Worm (Caenorhabditis elegans): ENCODE results near the gene Y116A8C.10.

Gene Y116A8C.10

DNA sequence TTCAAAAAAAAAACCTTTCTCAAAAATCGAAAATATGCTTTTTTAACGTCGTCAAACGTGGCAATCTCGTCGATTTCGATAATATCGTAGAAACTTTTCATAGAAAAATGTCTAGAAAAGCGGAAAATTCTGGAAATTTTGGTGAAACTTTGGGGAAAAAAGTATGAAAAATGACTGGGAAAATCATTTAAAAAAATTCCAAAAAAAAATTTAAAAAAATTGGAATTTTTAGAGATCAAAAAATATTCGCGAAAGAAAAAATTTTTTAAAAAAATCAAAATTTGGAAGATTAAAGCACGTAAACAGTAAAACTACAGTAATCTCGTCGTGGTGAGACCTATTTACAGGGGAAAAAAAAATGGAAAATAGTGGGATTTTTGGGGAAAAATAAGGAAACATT is at the start of gene Y116A8C.10:
Gene Y116A8C.10, minus strand, starts transcription at position 101 of the 400 bp plus-strand sequence.
- no peak for TF ChIP-seq athp-1 (tag; optimal IDR thresholded peaks at IDR 0.05)
- no peak for TF ChIP-seq hmg-1.2 (GFP tag; IDR thresholded peaks at IDR 0.05)
- TF ChIP-seq somi-1 (GFP tag; optimal IDR thresholded peaks at IDR 0.05): no peak
- no peak for TF ChIP-seq cebp-1 (GFP tag; IDR thresholded peaks at IDR 0.05)
- no peak for TF ChIP-seq cebp-1 (tag; optimal IDR thresholded peaks at IDR 0.05)
- TF ChIP-seq Y79H2A.3 (GFP tag; conservative IDR thresholded peaks at IDR 0.05): no peak
- no peak for TF ChIP-seq mes-4 (tag; optimal IDR thresholded peaks at IDR 0.05)
- TF ChIP-seq C17E4.6 (GFP tag; IDR thresholded peaks at IDR 0.05): no peak
- TF ChIP-seq hlh-12 (tag; optimal IDR thresholded peaks at IDR 0.05): no peak
- TF ChIP-seq hrde-1 (tag; optimal IDR thresholded peaks at IDR 0.05; ENCODE audit: borderline replicate concordance): no peak
- TF ChIP-seq dox-1 (GFP tag; IDR thresholded peaks at IDR 0.05): no peak
- no peak for TF ChIP-seq ztf-3 (GFP tag; optimal IDR thresholded peaks at IDR 0.05)
- no peak for TF ChIP-seq ccch-3 (GFP tag; optimal IDR thresholded peaks at IDR 0.05)
- no peak for TF ChIP-seq aptf-3 (GFP tag; IDR thresholded peaks at IDR 0.05)
- no peak for TF ChIP-seq mcd-1 (GFP tag; IDR thresholded peaks at IDR 0.05)
- TF ChIP-seq B0035.1 (tag; optimal IDR thresholded peaks at IDR 0.05): no peak
- no peak for TF ChIP-seq ztf-25 (GFP tag; IDR thresholded peaks at IDR 0.05)

DNA sequence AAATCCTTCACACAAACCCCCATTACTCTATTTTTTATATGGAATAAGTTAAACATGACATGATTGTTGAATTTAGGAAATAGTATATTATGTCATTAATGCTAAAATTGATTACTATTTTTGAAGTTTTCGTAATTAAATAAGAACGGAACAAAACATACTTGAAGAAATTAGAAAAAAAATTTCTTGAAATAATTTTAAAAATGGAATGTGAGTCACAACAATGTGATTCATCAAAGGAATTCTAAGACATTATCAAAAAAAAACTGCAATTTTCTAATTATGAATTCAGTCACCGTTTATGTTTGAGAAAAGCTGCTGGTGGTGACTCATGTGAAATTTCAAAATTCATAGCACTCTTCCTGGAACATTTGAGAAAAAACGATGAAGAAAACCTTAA is 49.5 kb upstream of the Y116A8C.10 start, which contains the start of gene nccd-1:
Gene nccd-1, plus strand, starts transcription at position 301 of the 400 bp plus-strand sequence.
- TF ChIP-seq tbp1 (GFP tag; optimal IDR thresholded peaks at IDR 0.05): no peak
- no peak for TF ChIP-seq Y53G8AR.9 (GFP tag; conservative IDR thresholded peaks at IDR 0.05)
- TF ChIP-seq F55B11.4 (tag; optimal IDR thresholded peaks at IDR 0.05; ENCODE audit: borderline replicate concordance, insufficient read depth): no peak
- TF ChIP-seq hmg-1.2 (GFP tag; IDR thresholded peaks at IDR 0.05): no peak
- TF ChIP-seq dpff-1 (tag; optimal IDR thresholded peaks at IDR 0.05): no peak
- no peak for TF ChIP-seq madf-6 (GFP tag; IDR thresholded peaks at IDR 0.05)
- no peak for TF ChIP-seq unc-62 (GFP tag; optimal IDR thresholded peaks at IDR 0.05)
- TF ChIP-seq gei-17 (GFP tag; optimal IDR thresholded peaks at IDR 0.05): no peak
- no peak for TF ChIP-seq F49E8.2 (tag; optimal IDR thresholded peaks at IDR 0.05; ENCODE audit: insufficient read depth)
- no peak for TF ChIP-seq F57C9.4 (tag; optimal IDR thresholded peaks at IDR 0.05)
- no peak for TF ChIP-seq F37B4.10 (GFP tag; IDR thresholded peaks at IDR 0.05)

DNA sequence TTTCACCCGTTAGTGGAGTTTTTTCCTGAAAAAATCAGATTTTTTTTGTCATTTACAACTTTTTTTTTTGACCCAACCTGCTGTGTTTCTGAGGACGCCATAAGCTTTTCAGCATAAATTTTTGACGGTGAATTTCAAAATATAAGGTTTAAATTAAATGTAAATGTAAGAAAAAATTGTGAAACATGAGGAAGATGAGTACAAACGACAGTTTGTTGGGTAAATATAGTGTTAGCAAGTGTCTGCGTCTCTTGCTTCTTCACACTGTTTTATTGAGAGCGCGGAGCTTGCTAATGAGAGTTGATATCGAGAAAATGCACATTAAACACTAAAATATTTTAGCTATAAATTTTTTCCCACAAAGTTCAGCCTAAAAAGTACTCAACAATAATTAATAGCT is 31.5 kb upstream of the Y116A8C.10 start, which contains the start of gene rom-3:
Gene rom-3, minus strand, starts transcription at position 101 of the 400 bp plus-strand sequence.
- TF ChIP-seq F33H1.4 (GFP tag; IDR thresholded peaks at IDR 0.05) (no peak), pha-4 (tag; optimal IDR thresholded peaks at IDR 0.05) (no peak), F39B2.1 (GFP tag; IDR thresholded peaks at IDR 0.05) (no peak), him-1 (tag; optimal IDR thresholded peaks at IDR 0.05) (no peak), cebp-2 (GFP tag; IDR thresholded peaks at IDR 0.05) (no peak), rpc-1 (optimal IDR thresholded peaks at IDR 0.05) (no peak), rpc-1 (tag; optimal IDR thresholded peaks at IDR 0.05) (no peak), snpc-4 (GFP tag; optimal IDR thresholded peaks at IDR 0.05) (no peak), snpc-4 (tag; optimal IDR thresholded peaks at IDR 0.05) (no peak), unc-62 (GFP tag; optimal IDR thresholded peaks at IDR 0.05) (no peak), D2030.7 (GFP tag; IDR thresholded peaks at IDR 0.05) (no peak), nhr-90 (tag; optimal IDR thresholded peaks at IDR 0.05) (no peak), bed-2 (GFP tag; IDR thresholded peaks at IDR 0.05) (no peak), ets-4 (GFP tag; optimal IDR thresholded peaks at IDR 0.05) (no peak), hrde-1 (tag; optimal IDR thresholded peaks at IDR 0.05; ENCODE audit: borderline replicate concordance) (no peak), let-607 (tag; optimal IDR thresholded peaks at IDR 0.05) (no peak), nhr-80 (tag; optimal IDR thresholded peaks at IDR 0.05) (no peak)

All from whole organism, young adult.